Fruit fly (Drosophila melanogaster): ENCODE measurements around the gene RpS27A.
A peak's percentile ranks its signal among the peaks of the same experiment; 100 is the strongest.

RpS27A gene

DNA sequence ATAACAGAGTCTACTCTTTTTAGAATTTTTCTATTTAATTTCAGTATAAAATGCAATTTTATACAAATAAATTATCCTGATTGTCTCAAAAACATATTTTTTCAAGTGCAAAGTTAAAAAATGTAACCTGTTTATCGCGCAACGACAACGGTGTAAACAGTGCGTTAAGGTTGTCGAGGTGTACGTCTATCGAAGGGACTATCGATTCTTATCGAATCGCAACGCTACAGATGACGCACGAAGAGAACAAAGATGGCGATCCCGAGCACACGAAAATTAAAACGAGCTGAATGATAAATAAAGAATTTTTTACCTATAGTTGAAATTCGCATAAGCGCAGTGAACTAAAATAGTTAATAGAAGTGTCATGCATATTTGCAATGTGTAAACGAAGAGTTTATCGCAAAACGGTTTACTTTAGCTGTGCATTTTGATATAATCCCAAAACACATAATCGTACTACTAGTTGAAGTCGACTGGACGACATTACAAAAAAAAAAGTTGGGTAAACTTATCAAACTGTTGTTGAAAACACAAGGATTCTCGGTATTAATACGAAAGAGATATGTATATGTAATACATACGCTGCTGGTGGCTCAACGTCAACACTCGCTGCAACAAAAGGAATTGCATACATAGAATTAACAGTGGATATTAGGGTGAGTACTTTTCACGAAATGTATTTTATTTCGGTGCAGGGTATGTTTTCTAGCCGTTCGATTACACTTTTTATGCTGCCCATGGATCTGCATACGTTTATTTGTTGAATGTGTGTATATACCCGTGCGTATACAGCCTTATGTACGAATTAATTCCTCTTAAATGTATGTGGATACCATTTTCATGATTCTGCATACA lies 20.1 kb upstream of the RpS27A start, which contains the start of gene da (continued):
- peak; percentile 94 for TF ChIP-seq sens (GFP tag)
- TF ChIP-seq CG1603 (tag; optimal IDR thresholded peaks at IDR 0.05) = peak; percentile 97
- TF ChIP-seq seq (GFP tag; IDR thresholded peaks at IDR 0.05) = no peak; the same call in 1 of the 2 replicates
- TF ChIP-seq sug (tag; optimal IDR thresholded peaks at IDR 0.05) = peak; percentile 75
- TF ChIP-seq btn (GFP tag; optimal IDR thresholded peaks at IDR 0.05) = no peak
- no peak for TF ChIP-seq usp (GFP tag; optimal IDR thresholded peaks at IDR 0.05)
- TF ChIP-seq CG5953 (GFP tag; IDR thresholded peaks at IDR 0.05) = no peak
- no peak for TF ChIP-seq nau (GFP tag; optimal IDR thresholded peaks at IDR 0.05)
- peak; percentile 44 for TF ChIP-seq tx (GFP tag; optimal IDR thresholded peaks at IDR 0.05)
- no peak for TF ChIP-seq psq (GFP tag; optimal IDR thresholded peaks at IDR 0.05)
- peak; percentile 40; the same call in 1 of the 3 replicates for TF ChIP-seq zfh1 (GFP tag; IDR thresholded peaks at IDR 0.05)
- TF ChIP-seq lmd (GFP tag; IDR thresholded peaks at IDR 0.05) = no peak
- peak in 2 of 3 experiments; percentile 42 to 92 for TF ChIP-seq lola (GFP tag; optimal IDR thresholded peaks at IDR 0.05)
- no peak for TF ChIP-seq CG2129 (GFP tag; IDR thresholded peaks at IDR 0.05; ENCODE audit: partially characterized antibody)
- TF ChIP-seq CG8944 (GFP tag; optimal IDR thresholded peaks at IDR 0.05) = peak; percentile 23
- peak; percentile 42; the same call in 1 of the 3 replicates for TF ChIP-seq ase (GFP tag; IDR thresholded peaks at IDR 0.05)
- peak; percentile 45 for TF ChIP-seq CG7987 (GFP tag; optimal IDR thresholded peaks at IDR 0.05)
- peak; percentile 5 for TF ChIP-seq Max (GFP tag; optimal IDR thresholded peaks at IDR 0.05)
- TF ChIP-seq CG10654 (GFP tag; optimal IDR thresholded peaks at IDR 0.05) = peak; percentile 64
- no peak for TF ChIP-seq Lim3 (GFP tag; IDR thresholded peaks at IDR 0.05)
- peak; percentile 26 for TF ChIP-seq Fer1 (GFP tag; optimal IDR thresholded peaks at IDR 0.05)
- TF ChIP-seq run (tag; optimal IDR thresholded peaks at IDR 0.05) = no peak
- TF ChIP-seq CG18764 (GFP tag; optimal IDR thresholded peaks at IDR 0.05) = peak; percentile 33
- TF ChIP-seq CG11504 (tag; optimal IDR thresholded peaks at IDR 0.05) = peak; percentile 72
- no peak for TF ChIP-seq CG14050 (GFP tag; IDR thresholded peaks at IDR 0.05)
- TF ChIP-seq CkIIα-i1 (GFP tag; IDR thresholded peaks at IDR 0.05) = no peak
- no peak for TF ChIP-seq wor (GFP tag; IDR thresholded peaks at IDR 0.05)
- TF ChIP-seq CG30403 (GFP tag; optimal IDR thresholded peaks at IDR 0.05) = peak; percentile 77
- peak; percentile 25 for TF ChIP-seq CG6765 (GFP tag; optimal IDR thresholded peaks at IDR 0.05)
- no peak for TF ChIP-seq ERR (GFP tag; optimal IDR thresholded peaks at IDR 0.05)
- TF ChIP-seq lilli (GFP tag; optimal IDR thresholded peaks at IDR 0.05) = peak; percentile 70
- TF ChIP-seq dmrt11E (tag; optimal IDR thresholded peaks at IDR 0.05) = peak; percentile 65
- TF ChIP-seq CG15011 (GFP tag; optimal IDR thresholded peaks at IDR 0.05) = no peak
- peak; percentile 35 for TF ChIP-seq fd3F (GFP tag; optimal IDR thresholded peaks at IDR 0.05)
- no peak for TF ChIP-seq Gsc (GFP tag; IDR thresholded peaks at IDR 0.05)
- TF ChIP-seq Doc2 (GFP tag; IDR thresholded peaks at IDR 0.05) = no peak
- peak; percentile 63 to 69 for TF ChIP-seq dpn (GFP tag; optimal IDR thresholded peaks at IDR 0.05)
- TF ChIP-seq kni (GFP tag; optimal IDR thresholded peaks at IDR 0.05) = no peak
- TF ChIP-seq CG1024 (GFP tag; IDR thresholded peaks at IDR 0.05) = peak; percentile 96
- TF ChIP-seq disco-r (GFP tag; optimal IDR thresholded peaks at IDR 0.05) = no peak
- peak; percentile 8 for TF ChIP-seq CG4854 (GFP tag; optimal IDR thresholded peaks at IDR 0.05)
- peak; percentile 35 for TF ChIP-seq CG10979 (tag; optimal IDR thresholded peaks at IDR 0.05)
- TF ChIP-seq Adf1 (GFP tag; IDR thresholded peaks at IDR 0.05) = no peak
- no peak for TF ChIP-seq CG3726 (GFP tag; IDR thresholded peaks at IDR 0.05)
- TF ChIP-seq Jarid2 (GFP tag; optimal IDR thresholded peaks at IDR 0.05) = no peak
- TF ChIP-seq CG2202 (tag; optimal IDR thresholded peaks at IDR 0.05) = no peak
- TF ChIP-seq bowl (GFP tag; IDR thresholded peaks at IDR 0.05) = no peak
- TF ChIP-seq Elba2 (GFP tag; optimal IDR thresholded peaks at IDR 0.05) = no peak
- TF ChIP-seq Deaf1 (tag; optimal IDR thresholded peaks at IDR 0.05) = peak; percentile 98
- no peak for TF ChIP-seq gcm2 (GFP tag; optimal IDR thresholded peaks at IDR 0.05)
